Worm (Caenorhabditis elegans) whole organism, mixed stage, embryonic: Measurements from ENCODE around the gene unc-83.

ENCODE experiments used
- blmp-1 ChIP-seq: fragments of 150-350 bp; optimal IDR thresholded peaks from 2 replicates; lab custom pipeline; 2014; ENCODE audit warnings: missing biosample characterization, missing genetic modification characterization
- elt-1 ChIP-seq: sonication (generic microtip); optimal IDR thresholded peaks from 2 replicates; lab custom pipeline; 2017; ENCODE audit warnings: missing genetic modification characterization, mild to moderate bottlenecking, missing compliant biosample characterization, antibody characterized with exemption, moderate library complexity, borderline replicate concordance; ENCODE audit not compliant: insufficient read depth
- mep-1 ChIP-seq: fragments of 150-350 bp; optimal IDR thresholded peaks from 2 replicates; lab custom pipeline; 2017; ENCODE audit warnings: missing biosample characterization, missing genetic modification reagents, missing genetic modification characterization, inconsistent platforms
- mls-2 ChIP-seq: sonication (generic microtip); optimal IDR thresholded peaks from 2 replicates; lab custom pipeline; 2016; ENCODE audit warnings: mild to moderate bottlenecking, missing genetic modification characterization, moderate library complexity, missing compliant biosample characterization
- nhr-237 ChIP-seq: fragments of 150-350 bp; optimal IDR thresholded peaks from 2 replicates; lab custom pipeline; 2014; ENCODE audit warnings: missing biosample characterization, missing genetic modification characterization
- nhr-28 ChIP-seq: fragments of 150-350 bp; optimal IDR thresholded peaks from 2 replicates; lab custom pipeline; 2014; ENCODE audit warnings: missing biosample characterization, missing genetic modification characterization
- nhr-76 ChIP-seq: sonication (generic microtip); optimal IDR thresholded peaks from 2 replicates; lab custom pipeline; 2017; ENCODE audit warnings: missing biosample characterization, missing genetic modification characterization
- pha-4 ChIP-seq: fragments of 150-350 bp; optimal IDR thresholded peaks from 2 replicates; lab custom pipeline; 2018; ENCODE audit warnings: missing biosample characterization, missing genetic modification reagents, missing genetic modification characterization
- snpc-4 ChIP-seq: fragments of 150-350 bp; optimal IDR thresholded peaks from 2 replicates; lab custom pipeline; 2014; ENCODE audit warnings: missing biosample characterization, missing genetic modification characterization
- unc-39 ChIP-seq: fragments of 150-350 bp; optimal IDR thresholded peaks from 2 replicates; lab custom pipeline; 2014; ENCODE audit warnings: missing biosample characterization, missing genetic modification characterization
- ztf-11 ChIP-seq: fragments of 150-350 bp; optimal IDR thresholded peaks from 2 replicates; lab custom pipeline; 2014; ENCODE audit warnings: missing biosample characterization, missing genetic modification characterization

DNA sequence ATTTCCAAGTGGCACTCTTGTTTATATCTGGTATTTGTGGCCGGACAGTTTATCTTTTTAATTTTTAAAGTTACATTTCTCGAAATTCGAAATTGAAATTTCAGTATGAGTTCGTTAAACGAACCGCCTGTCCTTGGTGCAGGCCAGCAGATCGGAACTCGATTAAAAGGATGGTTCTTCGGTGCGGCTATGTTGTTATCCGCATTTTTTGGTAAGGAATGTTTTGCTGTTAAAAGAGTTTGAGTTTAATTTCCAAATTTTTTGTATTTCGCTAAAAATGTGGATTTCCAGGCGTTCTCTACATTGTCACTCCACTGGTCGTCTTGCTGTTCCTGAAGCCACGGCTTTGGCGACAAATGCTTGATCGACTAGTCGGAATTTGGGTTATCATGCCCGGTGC lies 11.7 kb upstream of the unc-83 start, which contains the start of gene acl-9:
- TF ChIP-seq snpc-4 (tag; lab: Kevin White, UChicago) (no peak), nhr-237 (tag; lab: Kevin White, UChicago) (no peak), elt-1 (tag; lab: Kevin White, UChicago) (no peak), pha-4 (no peak), blmp-1 (tag; lab: Kevin White, UChicago) (no peak), mep-1 (no peak), nhr-76 (tag; lab: Kevin White, UChicago) (no peak), nhr-28 (tag; lab: Kevin White, UChicago) (no peak), mls-2 (tag; lab: Kevin White, UChicago) (no peak), unc-39 (no peak), ztf-11 (tag; lab: Kevin White, UChicago) (no peak)
